Worm (Caenorhabditis elegans) whole organism, L4/young adult: ENCODE data around the gene F49F1.15.
"Not testable (repeated sequence)": the region's sequence is repeated elsewhere in the genome, so short reads cannot be mapped to it uniquely, and the experiment has no call there.

Source experiments
- W03F9.2 ChIP-seq: fragments of 150-350 bp; optimal IDR thresholded peaks from 2 replicates; lab custom pipeline; 2014; ENCODE audit warnings: missing biosample characterization, missing genetic modification characterization
- dao-5 ChIP-seq: sonication (generic microtip); optimal IDR thresholded peaks from 2 replicates; lab custom pipeline; 2016; ENCODE audit warnings: missing genotype, missing genetic modification characterization, moderate library complexity, missing compliant biosample characterization
- him-1 ChIP-seq: sonication (generic microtip); optimal IDR thresholded peaks from 2 replicates; lab custom pipeline; 2016; ENCODE audit warnings: missing genotype, missing genetic modification reagents, missing genetic modification characterization, missing compliant biosample characterization

F49F1.15 gene

ce11 chrIV:4114526-4114925 is at the start of gene F49F1.15:
Gene F49F1.15, minus strand, starts transcription at chrIV:4114626.
- TF ChIP-seq W03F9.2 (tag; lab: Kevin White, UChicago) (no peak), dao-5 (tag; lab: Kevin White, UChicago) (no peak)

- TF ChIP-seq him-1 (tag; lab: Kevin White, UChicago) (no peak), W03F9.2 (tag; lab: Kevin White, UChicago) (no peak)
Observed at ce11 chrIV:4162121-4162520, 47.7 kb upstream of the F49F1.15 start, which contains the start of gene scrm-5. Gene scrm-5, plus strand, starts transcription at chrIV:4162421.

- TF ChIP-seq him-1 (tag; lab: Kevin White, UChicago) (no peak), W03F9.2 (tag; lab: Kevin White, UChicago) (no peak)
Observed at ce11 chrIV:4154641-4155040, 40.2 kb upstream of the F49F1.15 start, which contains the start of gene K08D10.14. Gene K08D10.14, plus strand, starts transcription at chrIV:4154941.

- TF ChIP-seq dao-5 (tag; lab: Kevin White, UChicago) (no peak), him-1 (tag; lab: Kevin White, UChicago) (no peak), W03F9.2 (tag; lab: Kevin White, UChicago) (no peak)
Observed at ce11 chrIV:4152143-4152542, 37.7 kb upstream of the F49F1.15 start, which contains the start of the genes K08D10.10 and R07C12.1. Gene K08D10.10, plus strand, starts transcription at chrIV:4152235. Gene R07C12.1, plus strand, starts transcription at chrIV:4152456.

- TF ChIP-seq W03F9.2 (tag; lab: Kevin White, UChicago) (no peak), dao-5 (tag; lab: Kevin White, UChicago) (no peak), him-1 (tag; lab: Kevin White, UChicago) (no peak)
Observed at ce11 chrIV:4150138-4150537, 35.7 kb upstream of the F49F1.15 start.

ce11 chrIV:4147891-4148290 is 33.5 kb upstream of the F49F1.15 start:
- TF ChIP-seq him-1 (tag; lab: Kevin White, UChicago) (no peak), dao-5 (tag; lab: Kevin White, UChicago) (no peak), W03F9.2 (tag; lab: Kevin White, UChicago) (no peak)

ce11 chrIV:4144784-4145183 is 30.4 kb upstream of the F49F1.15 start, which contains the start of gene R07C12.3:
Gene R07C12.3, plus strand, starts transcription at chrIV:4145084.
- TF ChIP-seq dao-5 (tag; lab: Kevin White, UChicago) (no peak), W03F9.2 (tag; lab: Kevin White, UChicago) (no peak), him-1 (tag; lab: Kevin White, UChicago) (no peak)

DNA sequence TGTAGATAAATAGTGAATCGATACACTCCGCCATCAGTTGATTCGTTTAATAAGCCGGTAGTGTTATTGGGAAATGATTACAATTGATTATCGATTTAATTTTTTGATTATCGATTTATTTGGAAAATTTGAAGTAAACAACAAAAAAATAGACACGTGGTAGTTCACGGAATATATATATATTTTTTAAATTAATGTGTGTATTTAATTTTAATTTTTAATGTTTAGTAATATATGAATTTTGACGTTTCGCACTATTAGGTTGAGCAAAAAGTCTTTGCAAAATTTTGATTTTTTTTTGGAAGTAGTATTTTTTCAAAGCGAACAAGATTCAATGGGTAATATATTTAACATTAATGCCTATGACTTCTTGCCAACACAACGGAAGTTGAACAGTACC is 28.6 kb upstream of the F49F1.15 start, which contains the start of gene F49F1.12:
Gene F49F1.12 (minus strand): TSS at position 101 of the 400 bp plus-strand sequence.
- not testable (repeated sequence) for TF ChIP-seq W03F9.2, him-1, dao-5 (tag; lab: Kevin White, UChicago)

DNA sequence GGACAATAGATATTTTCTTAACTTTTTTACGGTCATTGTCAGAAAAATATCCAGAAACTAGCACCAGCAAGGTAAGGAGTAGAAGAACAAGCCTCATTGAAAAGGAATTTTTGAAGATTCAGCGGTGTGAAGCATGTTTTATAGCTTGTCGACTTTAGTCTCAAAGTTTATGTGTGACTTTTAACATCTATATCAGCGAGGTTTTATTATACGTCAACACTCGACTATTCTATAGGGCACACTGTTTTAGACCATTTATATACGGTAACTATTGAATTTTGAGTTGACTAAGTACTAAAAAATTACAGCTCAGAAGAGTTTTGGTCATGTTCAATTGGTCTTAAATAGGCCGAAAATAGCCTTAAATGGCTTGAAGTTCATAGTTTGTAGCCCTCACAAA is 26.9 kb upstream of the F49F1.15 start, which contains the start of gene F49F1.11:
Gene F49F1.11 (minus strand): TSS at position 101 of the 400 bp plus-strand sequence.
- TF ChIP-seq him-1 (tag; lab: Kevin White, UChicago) = no peak
- TF ChIP-seq dao-5 (tag; lab: Kevin White, UChicago) = no peak
- TF ChIP-seq W03F9.2 (tag; lab: Kevin White, UChicago) = no peak

DNA sequence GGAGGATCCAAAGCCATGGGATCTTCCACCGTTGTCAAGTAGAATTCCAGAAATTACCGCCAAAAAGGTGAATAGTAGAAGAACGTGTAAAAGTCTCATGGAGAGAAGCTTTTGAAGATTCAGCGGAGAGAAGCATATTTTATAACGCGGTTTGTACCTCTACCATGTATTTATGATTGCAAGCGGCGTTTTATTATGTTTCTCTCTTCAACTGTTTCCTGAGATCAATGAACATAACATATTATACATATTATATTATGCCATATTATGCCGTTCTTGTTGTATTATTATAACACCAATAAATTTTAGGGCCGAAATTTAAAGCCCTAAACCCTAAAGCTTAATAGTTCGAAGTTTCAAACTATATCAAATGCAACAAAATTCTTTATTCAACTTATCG is 25.8 kb upstream of the F49F1.15 start, which contains the start of gene F49F1.18:
Gene F49F1.18 (minus strand): TSS at position 101 of the 400 bp plus-strand sequence.
- TF ChIP-seq him-1 (tag; lab: Kevin White, UChicago) (no peak), dao-5 (tag; lab: Kevin White, UChicago) (no peak), W03F9.2 (tag; lab: Kevin White, UChicago) (no peak)

- TF ChIP-seq dao-5 (tag; lab: Kevin White, UChicago) (no peak), him-1 (tag; lab: Kevin White, UChicago) (no peak), W03F9.2 (tag; lab: Kevin White, UChicago) (no peak)
Observed at ce11 chrIV:4139022-4139421, 24.6 kb upstream of the F49F1.15 start, which contains the start of gene F49F1.10. Gene F49F1.10, minus strand, starts transcription at chrIV:4139122.

DNA sequence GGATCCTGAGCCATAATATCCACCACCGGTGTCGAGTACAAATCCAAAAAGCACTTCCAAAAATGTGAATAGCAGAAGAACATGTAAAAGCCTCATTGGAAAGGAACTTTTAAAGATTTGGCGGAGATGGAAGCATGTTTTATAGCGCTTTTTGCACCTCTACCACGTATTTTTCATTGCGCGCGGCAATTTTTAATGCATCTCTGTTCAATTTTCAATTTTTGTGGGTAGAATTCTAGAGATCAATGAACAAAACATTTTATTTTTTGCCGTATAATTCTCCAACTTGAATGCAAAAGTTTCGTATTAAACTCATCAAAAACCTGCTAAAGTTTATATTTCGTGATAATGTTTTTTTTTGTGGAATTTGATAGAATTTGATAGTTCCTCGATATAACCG is 23.0 kb upstream of the F49F1.15 start, which contains the start of gene F49F1.9:
Gene F49F1.9 (minus strand): TSS at position 101 of the 400 bp plus-strand sequence.
- TF ChIP-seq W03F9.2 (tag; lab: Kevin White, UChicago) (no peak), dao-5 (tag; lab: Kevin White, UChicago) (no peak), him-1 (tag; lab: Kevin White, UChicago) (no peak)

DNA sequence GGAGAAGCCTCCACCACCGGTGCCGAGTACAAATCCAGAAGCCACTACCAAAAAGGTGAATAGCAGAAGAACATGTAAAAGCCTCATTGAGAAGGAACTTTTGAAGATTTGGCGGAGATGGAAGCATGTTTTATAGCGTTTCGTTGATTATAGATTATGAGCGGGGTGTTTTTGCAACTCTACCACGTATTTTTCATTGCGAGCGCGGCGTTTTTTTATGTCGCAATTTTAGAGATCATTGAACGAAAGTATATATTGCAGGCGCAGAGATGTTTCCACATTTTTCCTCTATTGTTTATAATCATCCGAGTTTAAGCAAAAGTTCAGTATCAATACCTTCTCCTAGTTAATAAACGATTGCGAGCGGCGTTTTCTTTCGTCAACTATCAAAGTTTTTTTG is 21.3 kb upstream of the F49F1.15 start, which contains the start of gene F49F1.17:
Gene F49F1.17 (minus strand): TSS at position 101 of the 400 bp plus-strand sequence.
- TF ChIP-seq W03F9.2 (tag; lab: Kevin White, UChicago) = no peak
- TF ChIP-seq dao-5 (tag; lab: Kevin White, UChicago) = no peak
- TF ChIP-seq him-1 (tag; lab: Kevin White, UChicago) = no peak

DNA sequence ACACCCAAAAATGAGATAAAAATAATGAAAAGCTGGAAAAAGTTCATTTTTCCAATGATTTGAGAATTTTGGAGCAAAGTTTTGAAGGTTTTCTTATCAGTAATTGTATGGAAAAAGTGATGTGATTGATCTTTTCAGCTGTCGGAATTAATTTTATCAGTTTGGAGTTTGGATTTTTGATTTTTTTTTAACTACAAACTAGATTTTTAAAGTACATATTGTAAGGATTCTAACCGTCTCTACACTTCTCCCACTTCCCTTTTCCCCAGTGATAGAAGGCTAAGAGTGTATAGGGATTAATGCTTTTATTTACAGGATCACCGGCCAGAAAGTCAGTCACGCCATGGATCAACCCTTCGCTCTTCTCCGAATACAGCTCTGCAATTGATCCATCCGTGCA is 11.2 kb upstream of the F49F1.15 start, which contains the start of gene F49F1.7:
Gene F49F1.7 (minus strand): TSS at position 101 of the 400 bp plus-strand sequence.
- TF ChIP-seq him-1, W03F9.2, dao-5 (tag; lab: Kevin White, UChicago): not testable (repeated sequence)
